Fruit fly (Drosophila melanogaster) whole organism, embryonic: ENCODE results near the gene CG5196.

Source experiments
- Adf1 ChIP-seq: fragments of 200-800 bp; sonication (Bioruptor generic); IDR thresholded peaks from 2 replicates; pipeline ENCODE4 v1.3.6; 2022; ENCODE audit warnings: missing biosample characterization, missing genetic modification characterization
- Asciz ChIP-seq: fragments of 200-800 bp; sonication (Bioruptor generic); optimal IDR thresholded peaks from 2 replicates; lab custom pipeline; 2017; ENCODE audit warnings: missing biosample characterization, mild to moderate bottlenecking, missing genetic modification characterization, missing genetic modification reagents
- BEAF-32 ChIP-seq: fragments of 200-800 bp; sonication (Bioruptor generic); optimal IDR thresholded peaks from 3 replicates; lab custom pipeline; 2017; ENCODE audit warnings: missing biosample characterization, missing genetic modification characterization, mild to moderate bottlenecking, moderate library complexity, missing genetic modification reagents
- CG10267 ChIP-seq: fragments of 200-800 bp; sonication (Bioruptor generic); optimal IDR thresholded peaks from 2 replicates; lab custom pipeline; 2018; ENCODE audit warnings: missing biosample characterization, mild to moderate bottlenecking, missing genetic modification characterization, moderate library complexity
- CG12299 ChIP-seq: fragments of 200-800 bp; sonication (Bioruptor generic); optimal IDR thresholded peaks from 2 replicates; lab custom pipeline; 2018; ENCODE audit warnings: missing biosample characterization, mild to moderate bottlenecking, missing genetic modification characterization
- CG12659 ChIP-seq: fragments of 200-800 bp; sonication (Bioruptor generic); optimal IDR thresholded peaks from 3 replicates; lab custom pipeline; 2017; ENCODE audit warnings: mild to moderate bottlenecking, missing biosample characterization, missing genetic modification reagents, missing genetic modification characterization
- CG14710 ChIP-seq: fragments of 200-800 bp; sonication (Bioruptor generic); optimal IDR thresholded peaks from 3 replicates; lab custom pipeline; 2019; ENCODE audit warnings: missing biosample characterization, mild to moderate bottlenecking, missing genetic modification characterization, moderate library complexity
- CG1603 ChIP-seq: fragments of 200-800 bp; sonication (Bioruptor generic); optimal IDR thresholded peaks from 2 replicates; lab custom pipeline; 2019; ENCODE audit warnings: missing biosample characterization, mild to moderate bottlenecking, missing genetic modification characterization, moderate library complexity
- CG17568 ChIP-seq: fragments of 200-800 bp; sonication (Bioruptor generic); optimal IDR thresholded peaks from 2 replicates; lab custom pipeline; 2018; ENCODE audit warnings: missing biosample characterization, mild to moderate bottlenecking, missing genetic modification characterization, moderate library complexity
- CG34224 ChIP-seq: fragments of 200-800 bp; sonication (Bioruptor generic); IDR thresholded peaks from 3 replicates; pipeline ENCODE4 v1.3.6; 2022; ENCODE audit warnings: missing biosample characterization, missing genetic modification characterization; ENCODE audit not compliant: partially characterized antibody
- CG34376 ChIP-seq: fragments of 200-800 bp; sonication (Bioruptor generic); optimal IDR thresholded peaks from 2 replicates; lab custom pipeline; 2018; ENCODE audit warnings: missing biosample characterization, mild to moderate bottlenecking, missing genetic modification characterization
- CG43689 ChIP-seq: fragments of 200-800 bp; sonication (Bioruptor generic); IDR thresholded peaks from 2 replicates; pipeline ENCODE4 v1.3.6; 2022; ENCODE audit warnings: missing biosample characterization, missing genetic modification characterization
- CG4820 ChIP-seq: fragments of 200-800 bp; sonication (Bioruptor generic); optimal IDR thresholded peaks from 3 replicates; lab custom pipeline; 2016; ENCODE audit warnings: missing biosample characterization, missing genetic modification characterization
- CG8359 ChIP-seq: fragments of 200-800 bp; sonication (Bioruptor generic); optimal IDR thresholded peaks from 2 replicates; lab custom pipeline; 2017; ENCODE audit warnings: missing biosample characterization, mild to moderate bottlenecking, missing genetic modification characterization, borderline replicate concordance
- CG8388 ChIP-seq: fragments of 200-800 bp; sonication (Bioruptor generic); optimal IDR thresholded peaks from 2 replicates; lab custom pipeline; 2019; ENCODE audit warnings: missing biosample characterization, mild to moderate bottlenecking, missing genetic modification characterization, moderate library complexity
- CG9215 ChIP-seq: fragments of 200-800 bp; sonication (Bioruptor generic); IDR thresholded peaks from 2 replicates; pipeline ENCODE4 v1.3.6; 2022; ENCODE audit warnings: missing biosample characterization, missing genetic modification characterization
- CoRest ChIP-seq: fragments of 200-800 bp; sonication (Bioruptor generic); optimal IDR thresholded peaks from 3 replicates; lab custom pipeline; 2018; ENCODE audit warnings: missing biosample characterization, mild to moderate bottlenecking, missing genetic modification characterization, moderate library complexity
- Dll ChIP-seq: fragments of 200-800 bp; sonication (Bioruptor generic); IDR thresholded peaks from 4 replicates; pipeline ENCODE4 v1.3.6; 2022; ENCODE audit warnings: missing biosample characterization, missing genetic modification characterization; ENCODE audit not compliant: partially characterized antibody
- Doc3 ChIP-seq: fragments of 200-800 bp; sonication (Bioruptor generic); IDR thresholded peaks from 3 replicates; pipeline ENCODE4 v1.3.6; 2022; ENCODE audit warnings: missing biosample characterization, missing genetic modification characterization; ENCODE audit not compliant: partially characterized antibody
- Dp ChIP-seq: fragments of 200-800 bp; sonication (Bioruptor generic); optimal IDR thresholded peaks from 2 replicates; lab custom pipeline; 2018; ENCODE audit warnings: missing biosample characterization, mild to moderate bottlenecking, missing genetic modification characterization, moderate library complexity
- Eip74EF ChIP-seq, 2 experiments: fragments of 200-800 bp in 1 of 2; fragments of >200 bp in 1 of 2; sonication (Bioruptor generic) in 1 of 2; optimal IDR thresholded peaks; 2 replicates each; lab custom pipeline; 2017 to 2019; ENCODE audit warnings: missing biosample characterization in 2 of 2, missing genetic modification characterization in 2 of 2, mild to moderate bottlenecking in 1 of 2, moderate library complexity in 1 of 2
- Ets97D ChIP-seq: fragments of 200-800 bp; sonication (Bioruptor generic); optimal IDR thresholded peaks from 3 replicates; lab custom pipeline; 2016; ENCODE audit warnings: missing biosample characterization, missing genetic modification characterization
- HLH54F ChIP-seq: fragments of 200-800 bp; sonication (Bioruptor generic); optimal IDR thresholded peaks from 3 replicates; lab custom pipeline; 2016; ENCODE audit warnings: missing biosample characterization, missing genetic modification characterization
- HLHmδ ChIP-seq: fragments of 200-800 bp; sonication (Bioruptor generic); optimal IDR thresholded peaks from 2 replicates; lab custom pipeline; 2018; ENCODE audit warnings: missing biosample characterization, mild to moderate bottlenecking, missing genetic modification characterization, moderate library complexity
- MBD-R2 ChIP-seq: fragments of 200-800 bp; sonication (Bioruptor generic); IDR thresholded peaks from 2 replicates; pipeline ENCODE4 v1.3.6; 2022; ENCODE audit warnings: missing biosample characterization, missing genetic modification characterization
- Max ChIP-seq: fragments of 200-800 bp; sonication (Bioruptor generic); optimal IDR thresholded peaks from 2 replicates; lab custom pipeline; 2016; ENCODE audit warnings: missing biosample characterization, mild to moderate bottlenecking, missing genetic modification characterization
- Med ChIP-seq: fragments of 200-800 bp; sonication (Bioruptor generic); peaks from one replicate; lab custom pipeline; 2016; ENCODE audit warnings: missing biosample characterization, missing genetic modification characterization, mild to moderate bottlenecking, inconsistent platforms, moderate library complexity
- Mes4 ChIP-seq: fragments of 200-800 bp; sonication (Bioruptor generic); optimal IDR thresholded peaks from 2 replicates; lab custom pipeline; 2016; ENCODE audit warnings: missing biosample characterization, missing genetic modification characterization
- Myb ChIP-seq: fragments of 200-800 bp; sonication (Bioruptor generic); optimal IDR thresholded peaks from 2 replicates; lab custom pipeline; 2016; ENCODE audit warnings: missing biosample characterization, missing genetic modification characterization
- Nf-YB ChIP-seq: fragments of 200-800 bp; sonication (Bioruptor generic); optimal IDR thresholded peaks from 3 replicates; lab custom pipeline; 2019; ENCODE audit warnings: missing biosample characterization, mild to moderate bottlenecking, missing genetic modification characterization, moderate library complexity
- NfI ChIP-seq: fragments of 200-800 bp; sonication (Bioruptor generic); optimal IDR thresholded peaks from 3 replicates; lab custom pipeline; 2018; ENCODE audit warnings: missing biosample characterization, mild to moderate bottlenecking, missing genetic modification characterization, moderate library complexity
- Sry-β ChIP-seq: fragments of 200-800 bp; sonication (Bioruptor generic); optimal IDR thresholded peaks from 2 replicates; lab custom pipeline; 2018; ENCODE audit warnings: missing biosample characterization, mild to moderate bottlenecking, missing genetic modification characterization, moderate library complexity
- Sry-δ ChIP-seq: fragments of 200-800 bp; sonication (Bioruptor generic); optimal IDR thresholded peaks from 2 replicates; lab custom pipeline; 2016; ENCODE audit warnings: missing biosample characterization, missing genetic modification characterization
- Stat92E ChIP-seq, 3 experiments: fragments of >200 bp in 2 of 3; fragments of 200-800 bp in 1 of 3; sonication (Bioruptor generic) in 1 of 3; optimal IDR thresholded peaks; 2 replicates each; lab custom pipeline; 2017 to 2019; ENCODE audit warnings: missing biosample characterization in 3 of 3, missing genetic modification characterization in 3 of 3, mild to moderate bottlenecking in 1 of 3, moderate library complexity in 1 of 3
- Xbp1 ChIP-seq: fragments of 200-800 bp; sonication (Bioruptor generic); optimal IDR thresholded peaks from 3 replicates; lab custom pipeline; 2016; ENCODE audit warnings: missing biosample characterization, mild to moderate bottlenecking, missing genetic modification characterization
- ato ChIP-seq: fragments of 200-800 bp; sonication (Bioruptor generic); IDR thresholded peaks from 2 replicates; pipeline ENCODE4 v1.3.6; 2022; ENCODE audit warnings: missing biosample characterization, missing genetic modification characterization; ENCODE audit not compliant: partially characterized antibody
- bigmax ChIP-seq: fragments of 200-800 bp; sonication (Bioruptor generic); optimal IDR thresholded peaks from 2 replicates; lab custom pipeline; 2018; ENCODE audit warnings: missing biosample characterization, mild to moderate bottlenecking, missing genetic modification characterization
- caup ChIP-seq: fragments of 200-800 bp; sonication (Bioruptor generic); optimal IDR thresholded peaks from 3 replicates; lab custom pipeline; 2017; ENCODE audit warnings: missing biosample characterization, mild to moderate bottlenecking, missing genetic modification characterization, moderate library complexity; ENCODE audit not compliant: severe bottlenecking
- cwo ChIP-seq: fragments of 200-800 bp; sonication (Bioruptor generic); optimal IDR thresholded peaks from 3 replicates; lab custom pipeline; 2017; ENCODE audit warnings: missing biosample characterization, missing genetic modification characterization, mild to moderate bottlenecking, moderate library complexity, missing genetic modification reagents
- hbn ChIP-seq: fragments of 200-800 bp; sonication (Bioruptor generic); IDR thresholded peaks from 2 replicates; pipeline ENCODE4 v1.3.6; 2022; ENCODE audit warnings: missing biosample characterization, missing genetic modification characterization; ENCODE audit not compliant: partially characterized antibody
- kni ChIP-seq: fragments of 200-800 bp; sonication (Bioruptor generic); optimal IDR thresholded peaks from 3 replicates; lab custom pipeline; 2017; ENCODE audit warnings: mild to moderate bottlenecking, missing biosample characterization, missing genetic modification reagents, missing genetic modification characterization
- lbe ChIP-seq: fragments of 200-800 bp; sonication (Bioruptor generic); optimal IDR thresholded peaks from 2 replicates; lab custom pipeline; 2016; ENCODE audit warnings: missing biosample characterization, mild to moderate bottlenecking, missing genetic modification characterization
- pita ChIP-seq: fragments of 200-800 bp; sonication (Bioruptor generic); optimal IDR thresholded peaks from 2 replicates; lab custom pipeline; 2017; ENCODE audit warnings: missing biosample characterization, mild to moderate bottlenecking, missing genetic modification characterization
- stwl ChIP-seq: fragments of 200-800 bp; sonication (Bioruptor generic); optimal IDR thresholded peaks from 3 replicates; lab custom pipeline; 2018; ENCODE audit warnings: missing biosample characterization, mild to moderate bottlenecking, missing genetic modification characterization, moderate library complexity
- twi ChIP-seq: fragments of 200-800 bp; optimal IDR thresholded peaks from 2 replicates; lab custom pipeline; 2019; ENCODE audit warnings: missing biosample characterization, mild to moderate bottlenecking, missing genetic modification characterization, moderate library complexity
- tx ChIP-seq: fragments of 200-800 bp; sonication (Bioruptor generic); optimal IDR thresholded peaks from 2 replicates; lab custom pipeline; 2016; ENCODE audit warnings: missing biosample characterization, missing genetic modification characterization
- vvl ChIP-seq: fragments of 200-800 bp; sonication (Bioruptor generic); IDR thresholded peaks from 2 replicates; pipeline ENCODE4 v1.3.6; 2022; ENCODE audit warnings: missing biosample characterization, missing genetic modification characterization
- wek ChIP-seq: fragments of 200-800 bp; sonication (Bioruptor generic); optimal IDR thresholded peaks from 3 replicates; lab custom pipeline; 2018; ENCODE audit warnings: missing biosample characterization, mild to moderate bottlenecking, missing genetic modification characterization, moderate library complexity

The CG5196 gene

dm6 chr3R:12408160-12408559, at the start of gene CG5196:
Gene CG5196, plus strand, starts transcription at chr3R:12408316.
- TF ChIP-seq pita (GFP tag; lab: Kevin White, UChicago) (no peak), CG34376 (GFP tag; lab: Kevin White, UChicago) (peak; percentile 23), ato (GFP tag; lab: Robert Waterston, UW) (peak; percentile 57; the same call in 1 of the 2 replicates), Med (GFP tag; lab: Kevin White, UChicago) (peak; percentile 49), CG12659 (GFP tag; lab: Kevin White, UChicago) (peak; percentile 78), BEAF-32 (peak; percentile 73), Eip74EF (GFP tag; optimal IDR thresholded peaks at IDR 0.05; lab: Kevin White, UChicago) (no peak), stwl (peak; percentile 94), HLHmδ (GFP tag; lab: Kevin White, UChicago) (peak; percentile 49), CG12299 (tag; lab: Kevin White, UChicago) (peak; percentile 24), Myb (peak; percentile 15), Nf-YB (GFP tag; lab: Kevin White, UChicago) (peak; percentile 29), cwo (GFP tag; lab: Kevin White, UChicago) (no peak), CG1603 (tag; lab: Kevin White, UChicago) (peak; percentile 76), Ets97D (GFP tag; lab: Kevin White, UChicago) (peak; percentile 34), Sry-δ (GFP tag; lab: Kevin White, UChicago) (peak; percentile 56), Asciz (GFP tag; lab: Kevin White, UChicago) (no peak), HLH54F (GFP tag; lab: Kevin White, UChicago) (no peak), vvl (peak; percentile 44; the same call in 1 of the 2 replicates), NfI (GFP tag; lab: Kevin White, UChicago) (peak; percentile 30), Adf1 (GFP tag; lab: Robert Waterston, UW) (peak; percentile 36; the same call in 1 of the 2 replicates), Dp (GFP tag; lab: Kevin White, UChicago) (peak; percentile 80), Dll (peak; percentile 64), Mes4 (GFP tag; lab: Kevin White, UChicago) (no peak), Sry-β (GFP tag; lab: Kevin White, UChicago) (peak; percentile 34), wek (GFP tag; lab: Kevin White, UChicago) (peak; percentile 9), CG8359 (GFP tag; lab: Kevin White, UChicago) (no peak), MBD-R2 (peak; percentile 95), CG8388 (GFP tag; lab: Kevin White, UChicago) (no peak), CG43689 (no peak), Max (peak; percentile 4), CG17568 (no peak), Doc3 (GFP tag; lab: Robert Waterston, UW) (peak; percentile 49; the same call in 2 of the 3 replicates), bigmax (peak; percentile 47), CoRest (tag; lab: Kevin White, UChicago) (peak; percentile 5), hbn (GFP tag; lab: Robert Waterston, UW) (peak; percentile 17; the same call in 1 of the 2 replicates), kni (GFP tag; lab: Kevin White, UChicago) (peak; percentile 34), Stat92E (GFP tag; optimal IDR thresholded peaks at IDR 0.05; lab: Kevin White, UChicago) (peak in 1 of 3 experiments; percentile 44), CG14710 (tag; lab: Kevin White, UChicago) (peak; percentile 60), caup (peak; percentile 18), twi (tag; lab: Kevin White, UChicago) (no peak), CG10267 (peak; percentile 62), Xbp1 (GFP tag; lab: Kevin White, UChicago) (peak; percentile 12), tx (GFP tag; lab: Kevin White, UChicago) (no peak), CG9215 (GFP tag; lab: Robert Waterston, UW) (no peak), CG4820 (GFP tag; lab: Kevin White, UChicago) (peak; percentile 17), CG34224 (GFP tag; lab: Robert Waterston, UW) (peak; percentile 81), lbe (GFP tag; lab: Kevin White, UChicago) (peak; percentile 66)
